Fruit fly (Drosophila melanogaster) whole organism, embryonic: ENCODE results near the gene Atg13.
A peak's percentile ranks its signal among the peaks of the same experiment; 100 is the strongest.

Experiments
- Abd-B ChIP-seq: fragments of 200-800 bp; sonication (Bioruptor generic); optimal IDR thresholded peaks from 2 replicates; lab custom pipeline; 2018; ENCODE audit warnings: missing biosample characterization, mild to moderate bottlenecking, missing genetic modification characterization, moderate library complexity
- B-H2 ChIP-seq: fragments of 200-800 bp; sonication (Bioruptor generic); optimal IDR thresholded peaks from 2 replicates; lab custom pipeline; 2018; ENCODE audit warnings: missing biosample characterization, mild to moderate bottlenecking, missing genetic modification characterization
- CG11398 ChIP-seq: fragments of 200-800 bp; sonication (Bioruptor generic); optimal IDR thresholded peaks from 2 replicates; lab custom pipeline; 2016; ENCODE audit warnings: missing biosample characterization, missing genetic modification characterization
- CG11560 ChIP-seq: fragments of 200-800 bp; sonication (Bioruptor generic); IDR thresholded peaks from 3 replicates; pipeline ENCODE4 v1.3.6; 2022; ENCODE audit warnings: missing biosample characterization, missing genetic modification characterization
- CG12659 ChIP-seq: fragments of 200-800 bp; sonication (Bioruptor generic); optimal IDR thresholded peaks from 3 replicates; lab custom pipeline; 2017; ENCODE audit warnings: mild to moderate bottlenecking, missing biosample characterization, missing genetic modification reagents, missing genetic modification characterization
- CG13894 ChIP-seq: fragments of 200-800 bp; sonication (Bioruptor generic); optimal IDR thresholded peaks from 3 replicates; lab custom pipeline; 2018; ENCODE audit warnings: missing biosample characterization, mild to moderate bottlenecking, missing genetic modification characterization, moderate library complexity
- CG14860 ChIP-seq: fragments of 200-800 bp; sonication (Bioruptor generic); IDR thresholded peaks from 3 replicates; pipeline ENCODE4 v1.3.6; 2022; ENCODE audit warnings: missing biosample characterization, missing genetic modification characterization; ENCODE audit not compliant: partially characterized antibody
- CG16815 ChIP-seq: fragments of 200-800 bp; sonication (Bioruptor generic); optimal IDR thresholded peaks from 3 replicates; lab custom pipeline; 2017; ENCODE audit warnings: missing biosample characterization, mild to moderate bottlenecking, missing genetic modification characterization
- CG18011 ChIP-seq: fragments of 200-800 bp; sonication (Bioruptor generic); optimal IDR thresholded peaks from 2 replicates; lab custom pipeline; 2017; ENCODE audit warnings: missing biosample characterization, missing genetic modification characterization, mild to moderate bottlenecking, moderate library complexity, missing genotype
- CG2199 ChIP-seq: fragments of 200-800 bp; sonication (Bioruptor generic); IDR thresholded peaks from 3 replicates; pipeline ENCODE4 v1.3.6; 2022; ENCODE audit warnings: missing biosample characterization, missing genetic modification characterization
- CG3065 ChIP-seq: fragments of 200-800 bp; sonication (Bioruptor generic); optimal IDR thresholded peaks from 2 replicates; lab custom pipeline; 2016; ENCODE audit warnings: missing biosample characterization, missing genetic modification characterization
- CG4282 ChIP-seq: fragments of 200-800 bp; sonication (Bioruptor generic); optimal IDR thresholded peaks from 2 replicates; lab custom pipeline; 2016; ENCODE audit warnings: missing biosample characterization, missing genetic modification characterization
- CG7271 ChIP-seq: fragments of 200-800 bp; sonication (Bioruptor generic); optimal IDR thresholded peaks from 2 replicates; lab custom pipeline; 2018; ENCODE audit warnings: missing biosample characterization, mild to moderate bottlenecking, missing genetic modification characterization, moderate library complexity
- CG7839 ChIP-seq: fragments of 200-800 bp; sonication (Bioruptor generic); optimal IDR thresholded peaks from 3 replicates; lab custom pipeline; 2018; ENCODE audit warnings: missing biosample characterization, mild to moderate bottlenecking, missing genetic modification characterization, moderate library complexity
- CkIIα-i1 ChIP-seq: fragments of 200-800 bp; sonication (Bioruptor generic); IDR thresholded peaks from 2 replicates; pipeline ENCODE4 v1.3.6; 2022; ENCODE audit warnings: missing biosample characterization, missing genetic modification characterization
- CrebB ChIP-seq: fragments of 200-800 bp; sonication (Bioruptor generic); optimal IDR thresholded peaks from 3 replicates; lab custom pipeline; 2018; ENCODE audit warnings: missing biosample characterization, mild to moderate bottlenecking, missing genetic modification characterization
- Dp ChIP-seq: fragments of 200-800 bp; sonication (Bioruptor generic); optimal IDR thresholded peaks from 2 replicates; lab custom pipeline; 2018; ENCODE audit warnings: missing biosample characterization, mild to moderate bottlenecking, missing genetic modification characterization, moderate library complexity
- Elba2 ChIP-seq: fragments of 200-800 bp; sonication (Bioruptor generic); optimal IDR thresholded peaks from 3 replicates; lab custom pipeline; 2016; ENCODE audit warnings: missing biosample characterization, missing genetic modification characterization
- HHEX ChIP-seq: fragments of 200-800 bp; sonication (Bioruptor generic); optimal IDR thresholded peaks from 3 replicates; lab custom pipeline; 2017; ENCODE audit warnings: missing biosample characterization, mild to moderate bottlenecking, missing genetic modification characterization, missing genetic modification reagents
- Jarid2 ChIP-seq: fragments of 200-800 bp; sonication (Bioruptor generic); optimal IDR thresholded peaks from 3 replicates; lab custom pipeline; 2017; ENCODE audit warnings: mild to moderate bottlenecking, missing biosample characterization, missing genetic modification reagents, missing genetic modification characterization
- Nf-YB ChIP-seq: fragments of 200-800 bp; sonication (Bioruptor generic); optimal IDR thresholded peaks from 3 replicates; lab custom pipeline; 2019; ENCODE audit warnings: missing biosample characterization, mild to moderate bottlenecking, missing genetic modification characterization, moderate library complexity
- Sry-δ ChIP-seq: fragments of 200-800 bp; sonication (Bioruptor generic); optimal IDR thresholded peaks from 2 replicates; lab custom pipeline; 2016; ENCODE audit warnings: missing biosample characterization, missing genetic modification characterization
- bab2 ChIP-seq: fragments of 200-800 bp; sonication (Bioruptor generic); optimal IDR thresholded peaks from 2 replicates; lab custom pipeline; 2016; ENCODE audit warnings: missing biosample characterization, missing genetic modification characterization
- bowl ChIP-seq: fragments of 200-800 bp; sonication (Bioruptor generic); IDR thresholded peaks from 2 replicates; pipeline ENCODE4 v1.3.6; 2022; ENCODE audit warnings: missing biosample characterization, missing genetic modification characterization
- bsh ChIP-seq, 2 experiments: fragments of 200-800 bp; sonication (Bioruptor generic); optimal IDR thresholded peaks; 2 replicates each; lab custom pipeline; 2017 to 2018; ENCODE audit warnings: mild to moderate bottlenecking in 2 of 2, missing biosample characterization in 2 of 2, missing genetic modification characterization in 2 of 2, moderate library complexity in 1 of 2
- corto ChIP-seq: fragments of 200-800 bp; sonication (Bioruptor generic); optimal IDR thresholded peaks from 2 replicates; lab custom pipeline; 2016; ENCODE audit warnings: missing biosample characterization, mild to moderate bottlenecking, missing genetic modification characterization, moderate library complexity
- dimm ChIP-seq: fragments of 200-800 bp; sonication (Bioruptor generic); IDR thresholded peaks from 2 replicates; pipeline ENCODE4 v1.3.6; 2022; ENCODE audit warnings: missing biosample characterization, missing genetic modification characterization
- fd64A ChIP-seq: fragments of 200-800 bp; sonication (Bioruptor generic); optimal IDR thresholded peaks from 3 replicates; lab custom pipeline; 2018; ENCODE audit warnings: missing biosample characterization, mild to moderate bottlenecking, missing genetic modification characterization
- gcm2 ChIP-seq: fragments of 200-800 bp; sonication (Bioruptor generic); optimal IDR thresholded peaks from 2 replicates; lab custom pipeline; 2016; ENCODE audit warnings: missing biosample characterization, missing genetic modification characterization
- gfzf ChIP-seq: fragments of 200-800 bp; sonication (Bioruptor generic); optimal IDR thresholded peaks from 2 replicates; lab custom pipeline; 2016; ENCODE audit warnings: missing biosample characterization, mild to moderate bottlenecking, missing genetic modification characterization, moderate library complexity
- gro ChIP-seq: fragments of 200-800 bp; sonication (Bioruptor generic); optimal IDR thresholded peaks from 2 replicates; lab custom pipeline; 2016; ENCODE audit warnings: missing biosample characterization, missing genetic modification characterization
- gsb ChIP-seq: fragments of 200-800 bp; sonication (Bioruptor generic); IDR thresholded peaks from 2 replicates; pipeline ENCODE4 v1.3.6; 2022; ENCODE audit warnings: missing biosample characterization, missing genetic modification characterization
- gt ChIP-seq: fragments of 200-800 bp; sonication (Bioruptor generic); IDR thresholded peaks from 2 replicates; pipeline ENCODE4 v1.3.6; 2022; ENCODE audit warnings: missing biosample characterization, missing genetic modification characterization
- hkb ChIP-seq, 2 experiments: fragments of 200-800 bp in 1 of 2; fragments of >200 bp in 1 of 2; sonication (Bioruptor generic) in 1 of 2; IDR thresholded peaks in 1 of 2; optimal IDR thresholded peaks in 1 of 2; 2 replicates each; pipeline versions ENCODE4 v1.3.6 to Lab custom; 2017 to 2022; ENCODE audit warnings: missing biosample characterization in 1 of 2, missing genetic modification characterization in 1 of 2
- lbe ChIP-seq: fragments of 200-800 bp; sonication (Bioruptor generic); optimal IDR thresholded peaks from 2 replicates; lab custom pipeline; 2016; ENCODE audit warnings: missing biosample characterization, mild to moderate bottlenecking, missing genetic modification characterization
- nmo ChIP-seq: fragments of 200-800 bp; sonication (Bioruptor generic); optimal IDR thresholded peaks from 2 replicates; lab custom pipeline; 2018; ENCODE audit warnings: missing biosample characterization, mild to moderate bottlenecking, missing genetic modification characterization, moderate library complexity
- p53 ChIP-seq: fragments of 200-800 bp; sonication (Bioruptor generic); optimal IDR thresholded peaks from 2 replicates; lab custom pipeline; 2016; ENCODE audit warnings: missing biosample characterization, missing genetic modification characterization
- phol ChIP-seq: fragments of 200-800 bp; sonication (Bioruptor generic); optimal IDR thresholded peaks from 3 replicates; lab custom pipeline; 2018; ENCODE audit warnings: missing biosample characterization, mild to moderate bottlenecking, missing genetic modification characterization, moderate library complexity
- sc ChIP-seq, 3 experiments: fragments of >200 bp in 2 of 3; fragments of 200-800 bp in 1 of 3; sonication (Bioruptor generic) in 1 of 3; optimal IDR thresholded peaks; 2 replicates in 2 of 3; 3 replicates in 1 of 3; lab custom pipeline; 2017; ENCODE audit warnings: mild to moderate bottlenecking in 1 of 3, missing biosample characterization in 1 of 3, missing genetic modification characterization in 1 of 3, missing genetic modification reagents in 1 of 3
- schlank ChIP-seq: fragments of 200-800 bp; sonication (Bioruptor generic); optimal IDR thresholded peaks from 2 replicates; lab custom pipeline; 2018; ENCODE audit warnings: missing biosample characterization, mild to moderate bottlenecking, missing genetic modification characterization
- sima ChIP-seq: fragments of 200-800 bp; sonication (Bioruptor generic); optimal IDR thresholded peaks from 2 replicates; lab custom pipeline; 2016; ENCODE audit warnings: missing biosample characterization, missing genetic modification characterization
- slp2 ChIP-seq: fragments of 200-800 bp; sonication (Bioruptor generic); optimal IDR thresholded peaks from 2 replicates; lab custom pipeline; 2016; ENCODE audit warnings: missing biosample characterization, missing genetic modification characterization
- sna ChIP-seq: fragments of 200-800 bp; sonication (Bioruptor generic); IDR thresholded peaks from 2 replicates; pipeline ENCODE4 v1.3.6; 2022; ENCODE audit warnings: missing biosample characterization, missing genetic modification characterization; ENCODE audit not compliant: partially characterized antibody
- so ChIP-seq: fragments of 200-800 bp; sonication (Bioruptor generic); IDR thresholded peaks from 3 replicates; pipeline ENCODE4 v1.3.6; 2022; ENCODE audit warnings: missing biosample characterization, missing genetic modification characterization
- sob ChIP-seq: fragments of 200-800 bp; sonication (Bioruptor generic); IDR thresholded peaks from 2 replicates; pipeline ENCODE4 v1.3.6; 2022; ENCODE audit warnings: missing biosample characterization, missing genetic modification characterization
- stwl ChIP-seq: fragments of 200-800 bp; sonication (Bioruptor generic); optimal IDR thresholded peaks from 3 replicates; lab custom pipeline; 2018; ENCODE audit warnings: missing biosample characterization, mild to moderate bottlenecking, missing genetic modification characterization, moderate library complexity
- tna ChIP-seq: fragments of 200-800 bp; sonication (Bioruptor generic); IDR thresholded peaks from 2 replicates; pipeline ENCODE4 v1.3.6; 2022; ENCODE audit warnings: missing biosample characterization, missing genetic modification characterization; ENCODE audit not compliant: partially characterized antibody
- usp ChIP-seq: fragments of >200 bp; optimal IDR thresholded peaks from 2 replicates; lab custom pipeline; 2017; ENCODE audit warnings: missing biosample characterization, missing genetic modification characterization
- yki ChIP-seq: fragments of >200 bp; optimal IDR thresholded peaks from 3 replicates; lab custom pipeline; 2018
- zen ChIP-seq: fragments of 200-800 bp; sonication (Bioruptor generic); optimal IDR thresholded peaks from 3 replicates; lab custom pipeline; 2018; ENCODE audit warnings: missing biosample characterization, mild to moderate bottlenecking, missing genetic modification characterization, moderate library complexity

Atg13 gene

DNA sequence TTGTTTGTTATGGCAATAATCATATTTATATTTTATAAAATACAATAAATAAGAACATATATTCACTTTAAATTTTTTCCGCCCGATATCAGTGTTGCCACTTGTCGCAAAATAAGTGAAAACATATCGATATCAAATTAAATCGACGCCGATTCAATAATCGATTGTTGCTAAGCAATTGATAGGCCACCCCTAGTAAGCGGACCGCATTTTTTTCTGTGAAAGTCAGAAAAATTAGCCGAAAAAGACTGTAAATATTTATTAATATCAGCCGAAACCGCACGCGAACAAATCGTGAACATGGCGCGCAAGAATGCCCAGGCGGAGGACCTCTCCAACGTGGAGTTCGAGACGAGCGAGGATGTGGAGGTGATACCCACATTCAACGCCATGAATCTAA lies 36.6 kb upstream of the Atg13 start, which contains the start of gene CG7483 (continued):
- peak; percentile 42 for TF ChIP-seq CG12659 (GFP tag; lab: Kevin White, UChicago)
- no peak for TF ChIP-seq CkIIα-i1 (GFP tag; lab: Robert Waterston, UW)
- no peak for TF ChIP-seq Jarid2
- no peak for TF ChIP-seq CG4282 (GFP tag; lab: Kevin White, UChicago)
- no peak for TF ChIP-seq gcm2
- TF ChIP-seq bowl: no peak
- TF ChIP-seq CrebB (tag; lab: Kevin White, UChicago): no peak
- TF ChIP-seq Sry-δ (GFP tag; lab: Kevin White, UChicago): peak; percentile 87
- no peak for TF ChIP-seq Abd-B (GFP tag; lab: Kevin White, UChicago)
- no peak for TF ChIP-seq CG2199 (GFP tag; lab: Robert Waterston, UW)
- peak; percentile 30 for TF ChIP-seq stwl
- no peak for TF ChIP-seq p53 (GFP tag; lab: Kevin White, UChicago)
- TF ChIP-seq so (GFP tag; lab: Robert Waterston, UW): no peak
- TF ChIP-seq CG3065 (GFP tag; lab: Kevin White, UChicago): no peak
- TF ChIP-seq gt (GFP tag; lab: Robert Waterston, UW): no peak
- TF ChIP-seq dimm: no peak
- no peak for TF ChIP-seq usp
- TF ChIP-seq corto (GFP tag; lab: Kevin White, UChicago): no peak
- no peak for TF ChIP-seq CG11560 (tag; lab: Robert Waterston, UW)
- TF ChIP-seq sima: no peak
- TF ChIP-seq yki (lab: Kevin White, UChicago): no peak
- no peak for TF ChIP-seq fd64A (GFP tag; lab: Kevin White, UChicago)
- no peak for TF ChIP-seq CG13894
- TF ChIP-seq schlank (tag; lab: Kevin White, UChicago): no peak
- TF ChIP-seq gsb (GFP tag; lab: Robert Waterston, UW): no peak
- no peak for TF ChIP-seq bsh (GFP tag; optimal IDR thresholded peaks at IDR 0.05; lab: Kevin White, UChicago)
- TF ChIP-seq Nf-YB (GFP tag; lab: Kevin White, UChicago): no peak
- no peak for TF ChIP-seq hkb (optimal IDR thresholded peaks at IDR 0.05; lab: Kevin White, UChicago)
- no peak for TF ChIP-seq hkb (GFP tag; IDR thresholded peaks at IDR 0.05; lab: Robert Waterston, UW)
- no peak for TF ChIP-seq CG11398 (GFP tag; lab: Kevin White, UChicago)
- no peak for TF ChIP-seq slp2
- no peak for TF ChIP-seq CG18011
- peak; percentile 22 for TF ChIP-seq phol
- peak; percentile 3 for TF ChIP-seq CG7271 (tag; lab: Kevin White, UChicago)
- peak; percentile 30 for TF ChIP-seq gfzf (GFP tag; lab: Kevin White, UChicago)
- peak; percentile 96 for TF ChIP-seq Dp (GFP tag; lab: Kevin White, UChicago)
- peak; percentile 65 for TF ChIP-seq tna (GFP tag; lab: Robert Waterston, UW)
- no peak for TF ChIP-seq zen (tag; lab: Kevin White, UChicago)
- no peak for TF ChIP-seq HHEX
- peak; percentile 74; the same call in 2 of the 3 replicates for TF ChIP-seq CG14860 (GFP tag; lab: Robert Waterston, UW)
- TF ChIP-seq sna: peak; percentile 78
- TF ChIP-seq lbe (GFP tag; lab: Kevin White, UChicago): peak; percentile 34
- peak; percentile 22 for TF ChIP-seq nmo (GFP tag; lab: Kevin White, UChicago)
- no peak for TF ChIP-seq sob (GFP tag; lab: Robert Waterston, UW)
- TF ChIP-seq bab2 (GFP tag; lab: Kevin White, UChicago): no peak
- TF ChIP-seq sc (optimal IDR thresholded peaks at IDR 0.05; lab: Kevin White, UChicago): no peak
- TF ChIP-seq sc (GFP tag; optimal IDR thresholded peaks at IDR 0.05; lab: Kevin White, UChicago): no peak
- no peak for TF ChIP-seq CG16815
- no peak for TF ChIP-seq gro (GFP tag; lab: Kevin White, UChicago)
- TF ChIP-seq B-H2: no peak
- no peak for TF ChIP-seq CG7839
- TF ChIP-seq Elba2 (GFP tag; lab: Kevin White, UChicago): no peak
